Worm (Caenorhabditis elegans) whole organism, early embryonic: ENCODE measurements around the gene B0238.9.

Source experiments
- B0310.2 ChIP-seq: sonication (generic microtip); optimal IDR thresholded peaks from 2 replicates; lab custom pipeline; 2016; ENCODE audit warnings: mild to moderate bottlenecking, missing genetic modification characterization, missing compliant biosample characterization
- F13C5.2 ChIP-seq: sonication (generic microtip); optimal IDR thresholded peaks from 2 replicates; lab custom pipeline; 2017; ENCODE audit warnings: mild to moderate bottlenecking, missing genetic modification characterization, inconsistent platforms, missing compliant biosample characterization
- aly-1 ChIP-seq: sonication (generic microtip); optimal IDR thresholded peaks from 2 replicates; lab custom pipeline; 2016; ENCODE audit warnings: missing genetic modification characterization, missing compliant biosample characterization
- ama-1 ChIP-seq: fragments of 150-350 bp; optimal IDR thresholded peaks from 2 replicates; lab custom pipeline; 2014
- ceh-13 ChIP-seq: fragments of 200-800 bp; sonication (Bioruptor generic); optimal IDR thresholded peaks from 2 replicates; lab custom pipeline; 2018; ENCODE audit warnings: mild to moderate bottlenecking, missing genetic modification characterization, missing compliant biosample characterization
- ceh-36 ChIP-seq: sonication (generic microtip); optimal IDR thresholded peaks from 2 replicates; lab custom pipeline; 2016; ENCODE audit warnings: missing genetic modification characterization, inconsistent platforms, missing compliant biosample characterization
- ets-7 ChIP-seq: sonication (generic microtip); optimal IDR thresholded peaks from 2 replicates; lab custom pipeline; 2016; ENCODE audit warnings: missing genotype, missing genetic modification characterization, missing compliant biosample characterization
- flt-1 ChIP-seq: fragments of 200-800 bp; sonication (Bioruptor generic); IDR thresholded peaks from 2 replicates; pipeline ENCODE4 v1.3.6; 2022; ENCODE audit warnings: missing genetic modification characterization, missing compliant biosample characterization
- hmbx-1 ChIP-seq: sonication (generic microtip); optimal IDR thresholded peaks from 2 replicates; lab custom pipeline; 2016; ENCODE audit warnings: mild to moderate bottlenecking, missing genetic modification characterization, missing compliant biosample characterization
- hmg-4 ChIP-seq: fragments of 200-800 bp; sonication (Bioruptor generic); optimal IDR thresholded peaks from 2 replicates; lab custom pipeline; 2018; ENCODE audit warnings: mild to moderate bottlenecking, missing genetic modification characterization, missing compliant biosample characterization
- hnd-1 ChIP-seq: sonication (generic microtip); optimal IDR thresholded peaks from 2 replicates; lab custom pipeline; 2016; ENCODE audit warnings: missing genetic modification characterization, missing compliant biosample characterization
- pes-1 ChIP-seq: fragments of 200-800 bp; sonication (Bioruptor generic); IDR thresholded peaks from 2 replicates; pipeline ENCODE4 v1.3.6; 2022; ENCODE audit warnings: missing genetic modification reagents, missing genetic modification characterization, missing compliant biosample characterization
- scrt-1 ChIP-seq: fragments of 200-800 bp; sonication (Bioruptor generic); IDR thresholded peaks from 2 replicates; pipeline ENCODE4 v1.3.6; 2022; ENCODE audit warnings: missing genetic modification characterization, missing compliant biosample characterization
- sea-1 ChIP-seq: fragments of 200-800 bp; sonication (Bioruptor generic); conservative IDR thresholded peaks from 2 replicates; pipeline ENCODE4 v1.3.6; 2022; ENCODE audit warnings: missing genetic modification characterization, missing compliant biosample characterization
- tbx-11 ChIP-seq: fragments of 200-800 bp; sonication (Bioruptor generic); IDR thresholded peaks from 2 replicates; pipeline ENCODE4 v1.3.6; 2022; ENCODE audit warnings: missing genetic modification characterization, missing compliant biosample characterization
- tbx-37 ChIP-seq: fragments of 200-800 bp; sonication (Bioruptor generic); conservative IDR thresholded peaks from 2 replicates; pipeline ENCODE4 v1.3.6; 2022; ENCODE audit warnings: missing genetic modification reagents, missing genetic modification characterization, missing compliant biosample characterization
- tra-4 ChIP-seq: sonication (generic microtip); optimal IDR thresholded peaks from 2 replicates; lab custom pipeline; 2017; ENCODE audit warnings: missing genetic modification characterization, missing compliant biosample characterization

Gene B0238.9

DNA sequence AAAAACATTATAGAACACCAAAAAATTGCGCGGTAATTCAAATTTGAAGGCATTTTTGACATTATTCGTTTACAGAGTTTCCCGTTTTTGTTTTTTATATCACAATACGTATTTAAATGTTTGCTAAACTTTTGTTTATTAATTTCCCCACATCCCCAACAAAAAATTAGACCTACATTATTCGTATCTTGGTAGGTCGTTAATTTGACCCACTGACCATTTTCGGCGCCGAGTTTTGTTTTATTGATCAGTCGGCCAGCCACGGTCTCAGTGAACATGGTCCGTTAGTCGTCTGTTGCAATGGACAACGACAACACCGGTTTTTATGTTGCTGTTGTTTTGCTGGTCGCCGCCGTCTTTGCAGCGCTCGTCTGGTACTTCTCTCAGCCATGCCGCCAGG lies 38.0 kb downstream of the B0238.9 start, which contains the start of gene B0238.15:
Gene B0238.15 (plus strand): TSS at position 301 of the 400 bp plus-strand sequence.
- no peak for TF ChIP-seq scrt-1 (GFP tag; lab: Robert Waterston, UW)
- TF ChIP-seq ceh-13 (GFP tag; lab: Kevin White, UChicago), result no peak
- TF ChIP-seq ets-7, result no peak
- no peak for TF ChIP-seq hmg-4
- no peak for TF ChIP-seq tra-4 (tag; lab: Kevin White, UChicago)
- TF ChIP-seq tbx-37 (GFP tag; lab: Robert Waterston, UW), result no peak
- no peak for TF ChIP-seq ceh-36 (tag; lab: Kevin White, UChicago)
- no peak for TF ChIP-seq hnd-1 (tag; lab: Kevin White, UChicago)
- no peak for TF ChIP-seq ama-1

DNA sequence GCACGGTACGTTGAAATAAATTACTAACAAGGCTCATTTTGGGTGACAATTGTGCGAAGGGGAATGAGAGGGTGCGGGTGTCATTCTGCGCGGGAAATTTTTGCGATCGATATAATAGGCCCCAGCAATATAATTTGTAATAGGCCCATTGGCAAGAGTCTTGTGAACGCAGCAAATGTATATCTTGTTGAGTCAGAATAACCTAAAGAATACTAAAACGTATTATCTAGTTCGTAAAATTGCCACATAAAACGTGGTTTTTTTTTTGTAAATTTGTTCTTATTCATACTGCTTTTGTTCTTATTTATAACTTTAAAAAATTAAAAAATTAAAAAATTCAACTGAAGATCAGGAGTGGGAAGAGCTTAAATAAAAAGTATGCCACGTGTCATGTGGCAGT lies 38.5 kb downstream of the B0238.9 start, which contains the start of gene C52A10.3:
Gene C52A10.3 (minus strand): TSS at position 101 of the 400 bp plus-strand sequence.
- TF ChIP-seq tbx-37 (GFP tag; lab: Robert Waterston, UW) (no peak), flt-1 (no peak), hmbx-1 (no peak), sea-1 (GFP tag; lab: Robert Waterston, UW) (no peak), B0310.2 (no peak), aly-1 (no peak), ets-7 (no peak), hmg-4 (no peak), tbx-11 (GFP tag; lab: Robert Waterston, UW) (no peak), tra-4 (tag; lab: Kevin White, UChicago) (no peak), scrt-1 (GFP tag; lab: Robert Waterston, UW) (no peak), hnd-1 (tag; lab: Kevin White, UChicago) (no peak), ceh-36 (tag; lab: Kevin White, UChicago) (no peak), pes-1 (no peak), F13C5.2 (tag; lab: Kevin White, UChicago) (no peak), ama-1 (no peak), ceh-13 (GFP tag; lab: Kevin White, UChicago) (no peak)

DNA sequence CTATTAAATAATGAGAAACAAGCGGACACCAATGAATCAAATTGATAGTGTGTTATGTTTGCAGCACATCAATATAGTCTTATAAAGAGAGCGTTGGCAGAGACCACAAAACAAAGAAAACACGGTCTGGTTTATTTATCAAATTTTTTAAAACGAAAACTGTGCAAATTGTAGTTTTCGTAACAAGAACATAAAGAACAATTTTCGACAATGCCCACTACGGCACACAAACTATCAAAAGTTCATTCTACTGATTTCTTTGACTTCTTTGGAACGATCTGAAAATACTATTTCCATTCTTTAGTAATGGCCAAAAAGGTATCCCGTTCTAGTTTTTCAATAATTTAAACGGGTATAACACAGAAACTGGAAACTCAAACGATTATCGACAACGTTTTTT lies 40.8 kb downstream of the B0238.9 start, which contains the start of gene cest-35.2:
Gene cest-35.2 (minus strand): TSS at position 101 of the 400 bp plus-strand sequence.
- TF ChIP-seq F13C5.2 (tag; lab: Kevin White, UChicago), result no peak
- TF ChIP-seq pes-1, result no peak
- no peak for TF ChIP-seq ama-1
- no peak for TF ChIP-seq flt-1
- TF ChIP-seq ceh-36 (tag; lab: Kevin White, UChicago), result no peak
- no peak for TF ChIP-seq hmg-4
- no peak for TF ChIP-seq tra-4 (tag; lab: Kevin White, UChicago)

DNA sequence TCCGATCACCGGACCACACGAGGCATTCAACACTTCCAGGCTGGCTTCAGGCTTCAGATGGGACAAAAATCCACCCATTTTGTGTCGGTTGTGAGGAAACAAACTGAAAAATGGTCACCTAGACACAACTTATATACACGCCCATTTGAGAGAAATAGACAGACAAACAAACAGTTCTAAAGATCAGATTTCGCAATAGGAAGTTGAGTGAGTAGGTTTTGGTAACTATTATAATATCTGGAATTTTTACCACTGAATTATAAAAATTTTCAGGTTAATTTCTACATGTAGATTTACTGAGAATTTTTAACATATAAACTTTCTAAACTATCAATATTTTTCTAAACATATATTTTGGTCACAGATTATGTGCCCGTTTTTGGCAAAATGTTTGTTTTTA lies 44.1 kb downstream of the B0238.9 start, which contains the start of gene cest-32:
Gene cest-32 (minus strand): TSS at position 115 of the 400 bp plus-strand sequence.
- TF ChIP-seq aly-1 (no peak), tbx-37 (GFP tag; lab: Robert Waterston, UW) (no peak), ceh-13 (GFP tag; lab: Kevin White, UChicago) (no peak), scrt-1 (GFP tag; lab: Robert Waterston, UW) (no peak), F13C5.2 (tag; lab: Kevin White, UChicago) (no peak), hnd-1 (tag; lab: Kevin White, UChicago) (no peak), flt-1 (no peak), sea-1 (GFP tag; lab: Robert Waterston, UW) (no peak), tra-4 (tag; lab: Kevin White, UChicago) (no peak), ceh-36 (tag; lab: Kevin White, UChicago) (no peak)

DNA sequence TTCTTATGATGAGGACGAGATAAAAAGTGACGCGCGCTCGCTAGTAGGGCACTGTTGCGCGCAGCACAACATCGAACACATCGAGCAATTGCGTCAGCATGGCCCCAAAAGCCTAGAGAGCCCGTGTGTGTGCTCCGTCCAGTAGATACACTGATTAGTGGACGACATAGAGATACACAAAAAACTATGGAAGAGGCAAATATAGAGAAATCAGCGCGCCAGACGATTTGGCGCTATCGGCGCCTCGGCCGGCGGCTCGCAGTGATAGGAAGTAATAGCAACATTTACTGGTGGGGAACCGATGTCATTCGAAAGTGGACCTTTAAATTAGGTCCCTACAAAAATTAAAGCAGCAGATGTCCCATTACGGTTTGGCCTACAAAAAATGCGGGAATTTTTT lies 49.4 kb downstream of the B0238.9 start:
- no peak for TF ChIP-seq hnd-1 (tag; lab: Kevin White, UChicago)
- TF ChIP-seq hmg-4, result no peak
- TF ChIP-seq aly-1, result no peak
- no peak for TF ChIP-seq tra-4 (tag; lab: Kevin White, UChicago)
- no peak for TF ChIP-seq ceh-13 (GFP tag; lab: Kevin White, UChicago)
- no peak for TF ChIP-seq ceh-36 (tag; lab: Kevin White, UChicago)
- TF ChIP-seq B0310.2, result no peak
- TF ChIP-seq tbx-37 (GFP tag; lab: Robert Waterston, UW), result no peak
- TF ChIP-seq pes-1, result no peak
- no peak for TF ChIP-seq ets-7
- no peak for TF ChIP-seq scrt-1 (GFP tag; lab: Robert Waterston, UW)
- no peak for TF ChIP-seq tbx-11 (GFP tag; lab: Robert Waterston, UW)
- no peak for TF ChIP-seq hmbx-1
- TF ChIP-seq flt-1, result no peak

DNA sequence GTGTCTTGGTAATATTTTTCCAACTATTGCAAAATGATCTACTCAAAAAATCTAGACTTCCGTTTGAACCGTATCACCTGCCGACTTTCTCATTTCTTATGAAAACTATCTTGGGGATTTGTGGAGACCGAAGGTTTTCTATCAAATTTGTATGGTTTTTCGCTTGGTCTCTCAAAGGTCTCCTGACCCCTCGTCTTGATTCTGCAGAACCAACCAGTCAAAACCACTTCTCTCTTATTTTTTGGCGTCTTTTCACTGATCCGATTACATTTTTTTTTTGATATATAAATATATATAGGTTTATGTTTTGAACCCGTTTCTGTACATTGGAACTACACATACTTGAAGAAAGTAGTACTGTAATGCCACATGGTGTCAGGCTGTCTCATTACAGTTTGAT lies 52.2 kb downstream of the B0238.9 start:
- TF ChIP-seq tbx-11 (GFP tag; lab: Robert Waterston, UW) (no peak), tbx-37 (GFP tag; lab: Robert Waterston, UW) (no peak), ama-1 (no peak), aly-1 (no peak), hmg-4 (no peak), ceh-13 (GFP tag; lab: Kevin White, UChicago) (no peak), pes-1 (no peak), flt-1 (no peak), B0310.2 (no peak), hnd-1 (tag; lab: Kevin White, UChicago) (no peak), sea-1 (GFP tag; lab: Robert Waterston, UW) (no peak)
